Worm (Caenorhabditis elegans) whole organism, early embryonic: ENCODE data around the gene srx-44.

ENCODE experiments used
- B0310.2 ChIP-seq: sonication (generic microtip); optimal IDR thresholded peaks from 2 replicates; lab custom pipeline; 2016; ENCODE audit warnings: mild to moderate bottlenecking, missing genetic modification characterization, missing compliant biosample characterization
- F13C5.2 ChIP-seq: sonication (generic microtip); optimal IDR thresholded peaks from 2 replicates; lab custom pipeline; 2017; ENCODE audit warnings: mild to moderate bottlenecking, missing genetic modification characterization, inconsistent platforms, missing compliant biosample characterization
- aly-1 ChIP-seq: sonication (generic microtip); optimal IDR thresholded peaks from 2 replicates; lab custom pipeline; 2016; ENCODE audit warnings: missing genetic modification characterization, missing compliant biosample characterization
- ama-1 ChIP-seq: fragments of 150-350 bp; optimal IDR thresholded peaks from 2 replicates; lab custom pipeline; 2014
- ceh-13 ChIP-seq: fragments of 200-800 bp; sonication (Bioruptor generic); optimal IDR thresholded peaks from 2 replicates; lab custom pipeline; 2018; ENCODE audit warnings: mild to moderate bottlenecking, missing genetic modification characterization, missing compliant biosample characterization
- ceh-36 ChIP-seq: sonication (generic microtip); optimal IDR thresholded peaks from 2 replicates; lab custom pipeline; 2016; ENCODE audit warnings: missing genetic modification characterization, inconsistent platforms, missing compliant biosample characterization
- ets-7 ChIP-seq: sonication (generic microtip); optimal IDR thresholded peaks from 2 replicates; lab custom pipeline; 2016; ENCODE audit warnings: missing genotype, missing genetic modification characterization, missing compliant biosample characterization
- flt-1 ChIP-seq: fragments of 200-800 bp; sonication (Bioruptor generic); IDR thresholded peaks from 2 replicates; pipeline ENCODE4 v1.3.6; 2022; ENCODE audit warnings: missing genetic modification characterization, missing compliant biosample characterization
- hmbx-1 ChIP-seq: sonication (generic microtip); optimal IDR thresholded peaks from 2 replicates; lab custom pipeline; 2016; ENCODE audit warnings: mild to moderate bottlenecking, missing genetic modification characterization, missing compliant biosample characterization
- hmg-4 ChIP-seq: fragments of 200-800 bp; sonication (Bioruptor generic); optimal IDR thresholded peaks from 2 replicates; lab custom pipeline; 2018; ENCODE audit warnings: mild to moderate bottlenecking, missing genetic modification characterization, missing compliant biosample characterization
- hnd-1 ChIP-seq: sonication (generic microtip); optimal IDR thresholded peaks from 2 replicates; lab custom pipeline; 2016; ENCODE audit warnings: missing genetic modification characterization, missing compliant biosample characterization
- pes-1 ChIP-seq: fragments of 200-800 bp; sonication (Bioruptor generic); IDR thresholded peaks from 2 replicates; pipeline ENCODE4 v1.3.6; 2022; ENCODE audit warnings: missing genetic modification reagents, missing genetic modification characterization, missing compliant biosample characterization
- scrt-1 ChIP-seq: fragments of 200-800 bp; sonication (Bioruptor generic); IDR thresholded peaks from 2 replicates; pipeline ENCODE4 v1.3.6; 2022; ENCODE audit warnings: missing genetic modification characterization, missing compliant biosample characterization
- sea-1 ChIP-seq: fragments of 200-800 bp; sonication (Bioruptor generic); conservative IDR thresholded peaks from 2 replicates; pipeline ENCODE4 v1.3.6; 2022; ENCODE audit warnings: missing genetic modification characterization, missing compliant biosample characterization
- tbx-11 ChIP-seq: fragments of 200-800 bp; sonication (Bioruptor generic); IDR thresholded peaks from 2 replicates; pipeline ENCODE4 v1.3.6; 2022; ENCODE audit warnings: missing genetic modification characterization, missing compliant biosample characterization
- tbx-37 ChIP-seq: fragments of 200-800 bp; sonication (Bioruptor generic); conservative IDR thresholded peaks from 2 replicates; pipeline ENCODE4 v1.3.6; 2022; ENCODE audit warnings: missing genetic modification reagents, missing genetic modification characterization, missing compliant biosample characterization
- tra-4 ChIP-seq: sonication (generic microtip); optimal IDR thresholded peaks from 2 replicates; lab custom pipeline; 2017; ENCODE audit warnings: missing genetic modification characterization, missing compliant biosample characterization

Gene srx-44

DNA sequence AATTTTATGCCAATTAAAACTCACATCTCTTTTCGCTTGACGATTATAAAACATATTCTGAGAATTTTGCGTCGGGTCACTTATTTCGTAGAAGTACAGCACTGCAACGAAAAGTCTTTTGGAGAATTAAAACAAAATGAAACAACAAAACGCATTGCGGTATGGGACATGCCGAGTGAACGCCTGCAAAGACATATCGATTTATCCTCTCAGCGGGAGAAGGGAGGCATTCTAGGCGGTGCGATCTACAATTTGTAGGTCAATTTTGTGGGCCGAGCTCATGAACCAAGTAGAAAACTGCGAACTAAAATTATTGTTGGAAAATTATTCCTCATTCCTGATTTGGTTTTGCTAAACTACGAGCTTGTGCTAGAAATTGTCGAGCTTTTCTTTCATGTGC is 33.2 kb downstream of the srx-44 start, which contains the start of gene F14H3.3:
Gene F14H3.3 (minus strand): TSS at position 101 of the 400 bp plus-strand sequence.
- TF ChIP-seq aly-1 (tag; lab: Kevin White, UChicago) (no peak), hmbx-1 (no peak), F13C5.2 (tag; lab: Kevin White, UChicago) (no peak), ets-7 (no peak), sea-1 (no peak), flt-1 (no peak), pes-1 (GFP tag; lab: Robert Waterston, UW) (no peak), ceh-36 (tag; lab: Kevin White, UChicago) (no peak), B0310.2 (tag; lab: Kevin White, UChicago) (no peak), tbx-11 (GFP tag; lab: Robert Waterston, UW) (no peak), scrt-1 (no peak), ama-1 (lab: Kevin White, UChicago) (no peak), hmg-4 (GFP tag; lab: Kevin White, UChicago) (no peak), tbx-37 (no peak), tra-4 (tag; lab: Kevin White, UChicago) (no peak)

DNA sequence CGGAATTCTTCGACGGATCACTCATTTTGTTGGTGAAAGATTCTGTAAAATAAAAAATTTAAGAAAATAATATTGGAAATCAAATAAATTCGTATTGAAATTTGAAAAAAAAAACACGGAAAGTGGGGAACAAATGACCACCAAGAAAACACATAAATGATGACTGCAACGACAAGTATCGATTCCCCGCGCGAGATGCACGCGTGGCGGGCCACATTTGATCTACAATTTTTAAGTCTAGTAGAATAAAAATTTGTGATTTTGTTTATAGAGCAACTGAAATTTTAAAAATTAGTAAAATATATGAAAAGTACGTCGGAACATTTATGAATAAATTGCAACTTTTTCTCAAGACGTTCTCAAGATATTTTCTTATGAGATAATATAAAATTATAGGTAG is 34.9 kb downstream of the srx-44 start, which contains the start of gene F14H3.4:
Gene F14H3.4 (minus strand): TSS at position 42 of the 400 bp plus-strand sequence.
- TF ChIP-seq ceh-36 (tag; lab: Kevin White, UChicago), result no peak
- no peak for TF ChIP-seq sea-1
- no peak for TF ChIP-seq flt-1
- no peak for TF ChIP-seq F13C5.2 (tag; lab: Kevin White, UChicago)
- TF ChIP-seq hnd-1, result no peak
- TF ChIP-seq ets-7, result no peak
- no peak for TF ChIP-seq tbx-11 (GFP tag; lab: Robert Waterston, UW)
- no peak for TF ChIP-seq tra-4 (tag; lab: Kevin White, UChicago)
- no peak for TF ChIP-seq hmg-4 (GFP tag; lab: Kevin White, UChicago)

DNA sequence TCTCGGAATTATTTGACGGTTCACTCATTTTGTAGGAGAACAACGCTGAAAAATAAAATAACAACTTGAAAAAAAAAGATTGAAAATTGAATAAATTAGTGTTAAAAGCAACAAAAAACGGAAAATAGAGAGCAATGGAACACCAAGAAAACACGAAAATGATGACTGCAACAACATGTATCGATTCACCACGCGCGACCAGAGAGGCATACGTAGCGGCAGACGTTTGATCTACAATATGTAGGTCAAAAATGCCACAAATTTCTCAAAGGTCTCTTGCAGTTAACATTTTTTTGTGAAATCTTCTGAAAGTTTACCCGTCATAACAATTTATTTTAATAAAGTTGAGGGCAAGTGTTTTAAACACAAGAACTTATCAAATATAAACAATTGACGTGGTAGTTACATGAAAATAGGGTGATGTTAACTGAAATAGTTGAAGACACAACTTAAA is 36.9 kb downstream of the srx-44 start, which contains the start of gene F14H3.5:
Gene F14H3.5 (minus strand): TSS at position 51 of the 454 bp plus-strand sequence.
- TF ChIP-seq F13C5.2 (tag; lab: Kevin White, UChicago) (no peak), hnd-1 (no peak), sea-1 (no peak), ceh-36 (tag; lab: Kevin White, UChicago) (no peak), ama-1 (lab: Kevin White, UChicago) (no peak), B0310.2 (tag; lab: Kevin White, UChicago) (no peak), hmg-4 (GFP tag; lab: Kevin White, UChicago) (no peak), ets-7 (no peak), ceh-13 (no peak), hmbx-1 (no peak), flt-1 (no peak), pes-1 (GFP tag; lab: Robert Waterston, UW) (no peak), tbx-11 (GFP tag; lab: Robert Waterston, UW) (no peak), tbx-37 (no peak), aly-1 (tag; lab: Kevin White, UChicago) (no peak)

DNA sequence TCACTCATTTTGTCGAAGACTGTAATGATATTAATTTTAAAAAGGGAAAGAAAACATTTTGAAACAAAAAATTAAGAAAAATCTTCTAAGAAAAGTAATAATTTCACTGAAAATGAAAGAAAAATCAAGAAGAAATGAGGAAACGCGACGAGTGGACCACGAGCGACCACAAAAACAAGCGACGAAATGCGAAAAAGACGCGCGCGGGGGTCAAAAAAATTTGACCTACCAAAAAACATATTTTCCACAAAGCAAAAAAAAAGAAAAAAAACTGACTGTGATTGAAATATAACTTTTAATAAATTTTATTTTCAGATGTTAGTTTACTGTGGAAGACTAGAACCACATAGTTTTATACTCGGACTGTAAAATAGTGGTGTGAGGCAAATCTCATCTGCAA is 38.7 kb downstream of the srx-44 start, which contains the start of gene F14H3.6:
Gene F14H3.6 (minus strand): TSS at position 22 of the 400 bp plus-strand sequence.
- TF ChIP-seq F13C5.2 (tag; lab: Kevin White, UChicago) (no peak), hnd-1 (no peak), ceh-13 (no peak), scrt-1 (no peak), tra-4 (tag; lab: Kevin White, UChicago) (no peak), sea-1 (no peak), ceh-36 (tag; lab: Kevin White, UChicago) (no peak)

DNA sequence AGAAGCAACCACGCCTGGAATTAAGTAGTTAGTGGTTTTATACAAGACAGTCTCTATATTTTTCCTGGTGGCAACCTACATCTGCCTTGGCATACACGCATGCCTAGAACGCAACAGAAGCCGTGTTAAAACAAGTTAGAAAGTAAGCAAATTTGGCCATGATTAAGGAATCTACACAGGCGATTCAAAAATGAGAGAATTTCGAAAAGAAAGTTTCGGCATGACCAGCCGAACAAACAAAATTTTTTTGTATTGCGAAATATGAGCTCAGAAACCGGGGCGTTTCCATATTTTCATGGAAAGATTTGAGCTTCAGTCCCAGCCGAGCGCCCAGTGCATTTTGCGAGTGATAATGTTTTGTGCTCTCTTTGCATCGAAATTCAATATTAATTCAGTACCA is 40.0 kb downstream of the srx-44 start, which contains the start of gene F14H3.15:
Gene F14H3.15 (minus strand): TSS at position 101 of the 400 bp plus-strand sequence.
- no peak for TF ChIP-seq tra-4 (tag; lab: Kevin White, UChicago)
- TF ChIP-seq aly-1 (tag; lab: Kevin White, UChicago), result no peak
- no peak for TF ChIP-seq ceh-36 (tag; lab: Kevin White, UChicago)
- no peak for TF ChIP-seq F13C5.2 (tag; lab: Kevin White, UChicago)
- TF ChIP-seq B0310.2 (tag; lab: Kevin White, UChicago), result no peak
- no peak for TF ChIP-seq ama-1 (lab: Kevin White, UChicago)
- TF ChIP-seq tbx-11 (GFP tag; lab: Robert Waterston, UW), result no peak
- TF ChIP-seq tbx-37, result no peak
- no peak for TF ChIP-seq scrt-1
- no peak for TF ChIP-seq sea-1
- no peak for TF ChIP-seq pes-1 (GFP tag; lab: Robert Waterston, UW)
- no peak for TF ChIP-seq ceh-13
- no peak for TF ChIP-seq hmg-4 (GFP tag; lab: Kevin White, UChicago)
- no peak for TF ChIP-seq flt-1
- no peak for TF ChIP-seq hmbx-1
- TF ChIP-seq ets-7, result no peak
- no peak for TF ChIP-seq hnd-1

DNA sequence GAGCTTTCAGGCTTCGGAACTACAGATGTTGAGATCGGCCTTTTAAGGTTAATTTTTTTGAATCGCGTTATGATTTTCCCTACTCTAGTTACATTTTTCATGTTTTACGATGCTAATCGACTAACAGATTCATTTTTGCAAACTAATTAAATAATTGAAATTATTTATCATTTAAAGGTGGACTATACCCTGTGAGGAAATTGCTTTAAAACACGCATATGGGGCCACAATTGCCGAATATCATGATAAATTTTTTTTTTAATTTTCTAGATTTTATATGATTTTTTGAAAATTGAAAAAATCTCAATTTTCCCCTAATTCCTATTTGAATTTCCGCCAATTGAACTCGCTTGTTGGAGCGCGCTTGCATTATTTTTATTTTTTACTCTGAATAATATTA is 41.9 kb downstream of the srx-44 start, which contains the start of gene fbxa-100:
Gene fbxa-100 (minus strand): TSS at position 101 of the 400 bp plus-strand sequence.
- TF ChIP-seq F13C5.2 (tag; lab: Kevin White, UChicago) (no peak), sea-1 (no peak), hmbx-1 (no peak)

DNA sequence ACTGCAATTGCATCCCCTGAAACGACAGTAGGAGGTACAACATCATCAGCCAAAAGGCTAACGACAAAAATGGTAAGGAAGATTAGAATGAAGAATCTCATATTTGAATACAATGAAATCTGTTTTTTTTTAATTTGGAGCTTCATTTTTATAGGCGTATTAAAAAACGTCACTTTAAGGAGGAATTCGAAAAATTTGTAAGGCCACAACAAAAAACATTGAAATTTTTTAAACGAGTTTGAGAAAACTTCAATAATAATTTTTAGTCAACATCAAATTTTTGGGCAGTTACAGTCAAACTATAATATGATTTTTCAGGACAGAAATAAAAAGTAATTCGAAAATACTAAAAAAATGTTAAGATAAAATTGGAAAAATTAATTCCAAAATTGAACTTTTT is 42.6 kb downstream of the srx-44 start, which contains the start of gene F14H3.14:
Gene F14H3.14 (minus strand): TSS at position 101 of the 400 bp plus-strand sequence.
- TF ChIP-seq ceh-13, result no peak
- no peak for TF ChIP-seq hmbx-1
- no peak for TF ChIP-seq tbx-11 (GFP tag; lab: Robert Waterston, UW)

DNA sequence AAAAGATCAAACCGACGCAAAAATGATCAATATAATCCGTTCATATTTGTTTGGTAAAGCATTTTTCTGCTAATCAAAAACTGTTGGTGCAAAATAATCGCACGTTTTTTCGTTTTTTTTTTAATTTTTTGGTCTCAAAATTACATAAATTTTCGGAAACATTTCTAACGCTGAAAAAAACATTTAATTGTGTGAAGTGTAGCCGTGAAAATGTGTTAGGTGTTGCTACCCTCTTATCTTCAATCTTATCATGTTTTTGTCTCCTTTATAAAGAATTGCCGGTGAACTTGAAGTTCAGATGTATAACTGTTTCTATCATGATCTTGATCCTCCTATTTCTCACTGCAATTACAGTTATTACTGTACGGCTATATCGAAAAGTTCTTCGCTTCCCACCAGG is 48.8 kb downstream of the srx-44 start, which contains the start of gene cyp-35D1:
Gene cyp-35D1 (plus strand): TSS at position 301 of the 400 bp plus-strand sequence.
- TF ChIP-seq pes-1 (GFP tag; lab: Robert Waterston, UW), result no peak
- TF ChIP-seq tbx-11 (GFP tag; lab: Robert Waterston, UW), result no peak
- no peak for TF ChIP-seq ceh-13
